Worm (Caenorhabditis elegans): ENCODE results near the gene ttr-18.
A peak's percentile ranks its signal among the peaks of the same experiment; 100 is the strongest.

ttr-18 gene

ce11 chrII:11451738-11452137 lies 34.8 kb downstream of the ttr-18 start:
- TF ChIP-seq lin-39 (tag; optimal IDR thresholded peaks at IDR 0.05) (no peak), C16A3.4 (tag; optimal IDR thresholded peaks at IDR 0.05) (no peak), dpl-1 (GFP tag; optimal IDR thresholded peaks at IDR 0.05) (no peak), sox-4 (tag; optimal IDR thresholded peaks at IDR 0.05) (no peak), nhr-28 (tag; optimal IDR thresholded peaks at IDR 0.05) (no peak), lin-35 (GFP tag; optimal IDR thresholded peaks at IDR 0.05) (no peak), fkh-10 (GFP tag; optimal IDR thresholded peaks at IDR 0.05) (no peak), unc-98 (GFP tag; IDR thresholded peaks at IDR 0.05) (no peak), fkh-8 (tag; optimal IDR thresholded peaks at IDR 0.05) (no peak), lin-15B (tag; optimal IDR thresholded peaks at IDR 0.05) (no peak)

- TF ChIP-seq egl-27 (tag; optimal IDR thresholded peaks at IDR 0.05) (no peak), efl-1 (optimal IDR thresholded peaks at IDR 0.05) (no peak), efl-1 (GFP tag; optimal IDR thresholded peaks at IDR 0.05 in 1 of 2) (peak in 1 of 2 experiments; percentile 26)
Measured at ce11 chrII:11450882-11451281, 35.7 kb downstream of the ttr-18 start.

- TF ChIP-seq dpl-1 (GFP tag; optimal IDR thresholded peaks at IDR 0.05), result no peak
- no peak for TF ChIP-seq F16B12.6 (tag; optimal IDR thresholded peaks at IDR 0.05)
- peak; percentile 57 for TF ChIP-seq elt-2 (tag; optimal IDR thresholded peaks at IDR 0.05)
- no peak for TF ChIP-seq nhr-84 (tag; optimal IDR thresholded peaks at IDR 0.05)
- TF ChIP-seq lin-39 (tag; optimal IDR thresholded peaks at IDR 0.05), result no peak
- TF ChIP-seq Y116A8C.19 (tag; optimal IDR thresholded peaks at IDR 0.05; ENCODE audit: borderline replicate concordance), result no peak
- TF ChIP-seq fos-1 (tag; optimal IDR thresholded peaks at IDR 0.05), result no peak
- no peak for TF ChIP-seq mep-1 (tag; optimal IDR thresholded peaks at IDR 0.05)
Measured at ce11 chrII:11448753-11449152, 37.8 kb downstream of the ttr-18 start, which contains the start of gene W02B12.1. Gene W02B12.1 (plus strand): TSS chrII:11449021.

- TF ChIP-seq tlp-1 (tag; optimal IDR thresholded peaks at IDR 0.05), result no peak
- TF ChIP-seq unc-62 (GFP tag; optimal IDR thresholded peaks at IDR 0.05), result no peak
- no peak for TF ChIP-seq ces-1 (GFP tag; optimal IDR thresholded peaks at IDR 0.05)
- no peak for TF ChIP-seq lsy-2 (tag; optimal IDR thresholded peaks at IDR 0.05)
- no peak for TF ChIP-seq nhr-19 (GFP tag; conservative IDR thresholded peaks at IDR 0.05)
- no peak for TF ChIP-seq nhr-85 (tag)
- no peak for TF ChIP-seq tbx-2 (tag; optimal IDR thresholded peaks at IDR 0.05)
- no peak for TF ChIP-seq ceh-63 (GFP tag; optimal IDR thresholded peaks at IDR 0.05)
- TF ChIP-seq nhr-47 (tag; optimal IDR thresholded peaks at IDR 0.05), result no peak
- no peak for TF ChIP-seq aha-1 (tag; optimal IDR thresholded peaks at IDR 0.05)
- no peak for TF ChIP-seq zag-1 (tag; optimal IDR thresholded peaks at IDR 0.05)
- TF ChIP-seq egl-27 (tag; optimal IDR thresholded peaks at IDR 0.05), result no peak
- no peak for TF ChIP-seq pax-3 (tag; optimal IDR thresholded peaks at IDR 0.05)
- TF ChIP-seq snu-23 (GFP tag; optimal IDR thresholded peaks at IDR 0.05), result no peak
- no peak for TF ChIP-seq ceh-88 (GFP tag; IDR thresholded peaks at IDR 0.05)
- TF ChIP-seq hpl-2 (GFP tag; optimal IDR thresholded peaks at IDR 0.05), result no peak
- TF ChIP-seq mab-9 (GFP tag; IDR thresholded peaks at IDR 0.05), result no peak
Measured at ce11 chrII:11444973-11445372, 41.6 kb downstream of the ttr-18 start, which contains the start of gene W02B12.13. Gene W02B12.13 (plus strand): TSS chrII:11445273.

ce11 chrII:11443862-11444261 lies 42.7 kb downstream of the ttr-18 start, which contains the start of gene adbp-1:
Gene adbp-1 (plus strand): TSS chrII:11444162.
- no peak for TF ChIP-seq unc-98 (GFP tag; IDR thresholded peaks at IDR 0.05)
- no peak for TF ChIP-seq lin-13 (GFP tag; optimal IDR thresholded peaks at IDR 0.05)
- TF ChIP-seq elt-3 (tag; optimal IDR thresholded peaks at IDR 0.05), result no peak
- TF ChIP-seq alr-1 (tag; optimal IDR thresholded peaks at IDR 0.05; ENCODE audit: borderline replicate concordance), result no peak
- TF ChIP-seq fkh-10 (GFP tag; optimal IDR thresholded peaks at IDR 0.05), result no peak
- no peak for TF ChIP-seq swsn-7 (tag; optimal IDR thresholded peaks at IDR 0.05)
- no peak for TF ChIP-seq nhr-20 (tag; optimal IDR thresholded peaks at IDR 0.05)
- TF ChIP-seq unc-86 (tag; optimal IDR thresholded peaks at IDR 0.05), result no peak
- no peak for TF ChIP-seq aha-1 (tag; optimal IDR thresholded peaks at IDR 0.05)
- no peak for TF ChIP-seq fos-1 (tag; optimal IDR thresholded peaks at IDR 0.05)
- no peak for TF ChIP-seq C34B4.2 (tag; optimal IDR thresholded peaks at IDR 0.05)

Data from whole organism, L1 larva.